Fruit fly (Drosophila melanogaster): ENCODE measurements around the gene CG12121.

The CG12121 gene

dm6 chrX:9195311-9195710 is 36.9 kb downstream of the CG12121 start:
- no peak for TF ChIP-seq CG12768 (GFP tag; optimal IDR thresholded peaks at IDR 0.05)
- TF ChIP-seq CG33017 (tag; optimal IDR thresholded peaks at IDR 0.05): no peak

DNA sequence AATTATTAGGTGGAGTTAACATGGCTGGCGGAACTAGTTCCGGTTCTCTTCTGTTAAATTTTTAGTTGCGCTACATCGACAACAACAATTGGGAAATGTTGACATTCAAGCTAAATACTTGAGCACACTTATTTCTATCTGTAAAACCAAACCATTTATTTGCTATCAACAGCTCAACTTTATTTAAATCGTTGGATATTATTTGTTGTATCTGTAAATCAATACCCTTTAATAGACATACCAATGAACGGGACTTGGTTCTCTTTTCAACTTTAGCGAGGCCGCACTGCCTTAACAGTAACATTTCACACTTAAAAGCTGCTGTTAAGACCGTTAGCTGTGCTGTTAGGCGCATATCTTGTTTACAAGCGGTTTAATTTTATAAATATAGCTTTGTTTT is 38.6 kb downstream of the CG12121 start, which contains the start of gene CG12106:
Gene CG12106 (plus strand): TSS at position 295 of the 400 bp plus-strand sequence.
- TF ChIP-seq CG33017 (tag; optimal IDR thresholded peaks at IDR 0.05) (peak; percentile 38), CG14711 (tag; optimal IDR thresholded peaks at IDR 0.05) (peak; percentile 71), CG7045 (GFP tag; optimal IDR thresholded peaks at IDR 0.05) (no peak), Hr96 (GFP tag; optimal IDR thresholded peaks at IDR 0.05) (no peak), bab1 (GFP tag; optimal IDR thresholded peaks at IDR 0.05) (peak; percentile 60), Crg-1 (GFP tag; optimal IDR thresholded peaks at IDR 0.05) (peak; percentile 28), cnc (optimal IDR thresholded peaks at IDR 0.05) (no peak), CG7101 (tag; optimal IDR thresholded peaks at IDR 0.05) (peak; percentile 73), cic (GFP tag; optimal IDR thresholded peaks at IDR 0.05) (no peak), Mnt (GFP tag; optimal IDR thresholded peaks at IDR 0.05) (peak; percentile 29), CG12768 (GFP tag; optimal IDR thresholded peaks at IDR 0.05) (peak; percentile 25), kay (GFP tag; ENCODE audit: borderline replicate concordance) (no peak), CG11617 (GFP tag; optimal IDR thresholded peaks at IDR 0.05) (peak; percentile 25), CG1620 (GFP tag; optimal IDR thresholded peaks at IDR 0.05) (peak; percentile 56), CG5204 (GFP tag; optimal IDR thresholded peaks at IDR 0.05) (peak; percentile 39), pad (GFP tag; optimal IDR thresholded peaks at IDR 0.05) (peak; percentile 31), Clk (GFP tag; optimal IDR thresholded peaks at IDR 0.05) (no peak), ovo (GFP tag; optimal IDR thresholded peaks at IDR 0.05) (peak; percentile 57), toe (GFP tag; optimal IDR thresholded peaks at IDR 0.05) (peak; percentile 24), tj (GFP tag; optimal IDR thresholded peaks at IDR 0.05) (no peak)

DNA sequence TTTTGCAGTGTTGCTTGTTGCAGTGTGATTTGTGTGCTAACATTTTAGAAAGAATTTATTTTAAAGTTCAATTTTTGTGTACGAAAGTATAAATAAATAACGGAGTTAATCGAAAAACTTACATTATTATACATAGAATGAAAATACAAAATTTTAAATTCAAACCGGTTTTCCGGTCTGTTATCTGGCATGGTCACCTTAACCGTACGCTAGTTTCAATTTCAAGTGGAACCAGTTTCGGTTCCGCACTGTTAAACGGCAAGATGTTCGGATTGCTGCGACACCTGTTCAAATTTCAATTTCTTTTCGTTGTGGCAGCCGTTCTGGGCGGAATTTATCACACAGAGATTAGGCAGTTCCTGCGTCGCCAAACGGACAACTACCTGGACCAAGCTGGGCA is 39.7 kb downstream of the CG12121 start, which contains the start of gene CG12056:
Gene CG12056 (plus strand): TSS at position 241 of the 400 bp plus-strand sequence.
- no peak for TF ChIP-seq cnc (optimal IDR thresholded peaks at IDR 0.05)
- TF ChIP-seq Mnt (GFP tag; optimal IDR thresholded peaks at IDR 0.05): no peak
- TF ChIP-seq bab1 (GFP tag; optimal IDR thresholded peaks at IDR 0.05): peak; percentile 35
- TF ChIP-seq cic (GFP tag; optimal IDR thresholded peaks at IDR 0.05): no peak

DNA sequence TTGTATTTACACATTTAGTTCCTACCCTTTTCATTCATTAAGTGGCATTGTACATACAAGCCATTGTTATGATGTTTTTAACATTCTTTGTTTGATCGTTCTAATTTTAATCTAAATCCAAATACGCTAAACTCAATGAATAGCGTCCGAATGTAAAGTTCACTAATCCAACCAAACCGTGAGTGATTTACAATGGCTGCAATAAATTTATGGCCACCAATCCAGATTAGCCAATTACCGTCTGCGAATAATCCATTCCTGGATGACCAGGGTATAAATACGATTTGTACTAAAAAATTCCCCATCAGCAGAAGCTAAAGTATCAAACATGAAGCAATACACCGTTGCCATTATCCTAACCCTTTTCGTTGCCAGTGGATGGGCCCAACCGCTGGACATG is 40.8 kb downstream of the CG12121 start, which contains the start of gene CG12057:
Gene CG12057 (plus strand): TSS at position 301 of the 400 bp plus-strand sequence.
- no peak for TF ChIP-seq CG7101 (tag; optimal IDR thresholded peaks at IDR 0.05)
- TF ChIP-seq CG14711 (tag; optimal IDR thresholded peaks at IDR 0.05): no peak
- TF ChIP-seq Crg-1 (GFP tag; optimal IDR thresholded peaks at IDR 0.05): no peak
- TF ChIP-seq ovo (GFP tag; optimal IDR thresholded peaks at IDR 0.05): no peak
- TF ChIP-seq cic (GFP tag; optimal IDR thresholded peaks at IDR 0.05): no peak
- no peak for TF ChIP-seq Clk (GFP tag; optimal IDR thresholded peaks at IDR 0.05)
- no peak for TF ChIP-seq CG11617 (GFP tag; optimal IDR thresholded peaks at IDR 0.05)
- no peak for TF ChIP-seq CG7045 (GFP tag; optimal IDR thresholded peaks at IDR 0.05)
- TF ChIP-seq tj (GFP tag; optimal IDR thresholded peaks at IDR 0.05): no peak
- no peak for TF ChIP-seq toe (GFP tag; optimal IDR thresholded peaks at IDR 0.05)
- no peak for TF ChIP-seq Mnt (GFP tag; optimal IDR thresholded peaks at IDR 0.05)
- no peak for TF ChIP-seq CG5204 (GFP tag; optimal IDR thresholded peaks at IDR 0.05)
- no peak for TF ChIP-seq bab1 (GFP tag; optimal IDR thresholded peaks at IDR 0.05)
- no peak for TF ChIP-seq CG33017 (tag; optimal IDR thresholded peaks at IDR 0.05)
- no peak for TF ChIP-seq CG12768 (GFP tag; optimal IDR thresholded peaks at IDR 0.05)
- TF ChIP-seq pad (GFP tag; optimal IDR thresholded peaks at IDR 0.05): no peak
- TF ChIP-seq CG1620 (GFP tag; optimal IDR thresholded peaks at IDR 0.05): no peak
- TF ChIP-seq kay (GFP tag; ENCODE audit: borderline replicate concordance): no peak

DNA sequence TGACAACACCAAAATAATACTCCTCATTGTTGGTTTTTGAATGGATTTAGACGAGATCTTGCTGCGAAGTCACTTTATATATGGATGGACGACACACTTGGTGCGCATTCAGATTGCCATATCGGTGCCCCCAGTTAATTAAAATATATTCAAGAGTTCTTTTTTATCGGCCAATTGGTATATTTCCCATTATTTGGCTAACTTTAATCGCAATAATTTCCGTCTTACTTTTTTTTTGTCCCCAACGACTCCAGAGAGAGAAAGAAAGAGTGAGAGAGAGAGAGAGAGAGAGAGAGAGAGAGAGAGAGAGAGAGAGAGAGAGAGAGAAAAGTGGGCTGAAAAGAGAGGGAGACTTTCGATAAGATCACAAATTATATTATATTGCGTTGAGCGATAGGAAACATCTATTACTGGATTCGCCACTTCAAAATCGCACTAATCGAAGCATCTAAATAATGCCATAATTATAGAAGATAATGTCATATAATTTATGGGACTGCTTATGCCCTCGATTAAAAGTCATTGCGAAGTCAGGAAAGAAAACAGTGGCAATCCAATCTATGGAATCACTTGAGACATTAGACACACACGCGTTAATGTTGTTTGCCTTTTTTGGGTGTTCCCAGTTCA is 41.5 kb downstream of the CG12121 start, which contains the start of gene CG12115:
Gene CG12115 (minus strand): TSS at position 51 of the 630 bp plus-strand sequence.
- TF ChIP-seq toe (GFP tag; optimal IDR thresholded peaks at IDR 0.05) (no peak), Mnt (GFP tag; optimal IDR thresholded peaks at IDR 0.05) (no peak), CG14711 (tag; optimal IDR thresholded peaks at IDR 0.05) (no peak), CG1620 (GFP tag; optimal IDR thresholded peaks at IDR 0.05) (no peak), pad (GFP tag; optimal IDR thresholded peaks at IDR 0.05) (no peak), Hr96 (GFP tag; optimal IDR thresholded peaks at IDR 0.05) (no peak), cic (GFP tag; optimal IDR thresholded peaks at IDR 0.05) (no peak), Clk (GFP tag; optimal IDR thresholded peaks at IDR 0.05) (no peak), CG12768 (GFP tag; optimal IDR thresholded peaks at IDR 0.05) (no peak), ovo (GFP tag; optimal IDR thresholded peaks at IDR 0.05) (no peak), CG11617 (GFP tag; optimal IDR thresholded peaks at IDR 0.05) (no peak), CG7101 (tag; optimal IDR thresholded peaks at IDR 0.05) (no peak), tj (GFP tag; optimal IDR thresholded peaks at IDR 0.05) (no peak), Crg-1 (GFP tag; optimal IDR thresholded peaks at IDR 0.05) (no peak), kay (GFP tag; ENCODE audit: borderline replicate concordance) (no peak)

dm6 chrX:9187429-9187828 is 44.7 kb downstream of the CG12121 start:
- TF ChIP-seq tj (GFP tag; optimal IDR thresholded peaks at IDR 0.05) (no peak), Crg-1 (GFP tag; optimal IDR thresholded peaks at IDR 0.05) (no peak), CG1620 (GFP tag; optimal IDR thresholded peaks at IDR 0.05) (no peak)
